Worm (Caenorhabditis elegans) whole organism, L4 larva: Measurements from ENCODE around the gene pup-2.

Experiments
- D1046.2 ChIP-seq: fragments of 200-800 bp; sonication (Bioruptor generic); IDR thresholded peaks from 2 replicates; pipeline ENCODE4 v1.3.6; 2022; ENCODE audit warnings: missing genetic modification characterization, missing compliant biosample characterization
- F26F4.8 ChIP-seq: fragments of 200-800 bp; sonication (Bioruptor generic); conservative IDR thresholded peaks from 2 replicates; pipeline ENCODE4 v1.3.6; 2022; ENCODE audit warnings: missing genetic modification characterization, missing compliant biosample characterization
- F49E8.2 ChIP-seq: sonication (generic microtip); optimal IDR thresholded peaks from 2 replicates; lab custom pipeline; 2016; ENCODE audit warnings: missing compliant biosample characterization, mild to moderate bottlenecking, missing genetic modification characterization, borderline replicate concordance
- Y105C5A.15 ChIP-seq: fragments of 200-800 bp; sonication (Bioruptor generic); IDR thresholded peaks from 2 replicates; pipeline ENCODE4 v1.3.6; 2022; ENCODE audit warnings: missing genetic modification characterization, missing compliant biosample characterization
- Y48G9A.11 ChIP-seq: fragments of 200-800 bp; sonication (Bioruptor generic); IDR thresholded peaks from 2 replicates; pipeline ENCODE4 v1.3.6; 2022; ENCODE audit warnings: missing genetic modification reagents, missing genetic modification characterization, missing compliant biosample characterization
- Y5F2A.4 ChIP-seq: fragments of 200-800 bp; sonication (Bioruptor generic); optimal IDR thresholded peaks from 2 replicates; lab custom pipeline; 2018; ENCODE audit warnings: mild to moderate bottlenecking, missing genetic modification characterization, missing compliant biosample characterization
- ZK337.2 ChIP-seq: fragments of 200-800 bp; sonication (Bioruptor generic); IDR thresholded peaks from 2 replicates; pipeline ENCODE4 v1.3.6; 2022; ENCODE audit warnings: missing genetic modification reagents, missing genetic modification characterization, missing compliant biosample characterization
- ZK546.5 ChIP-seq, 2 experiments: sonication (generic microtip); optimal IDR thresholded peaks; 2 replicates each; lab custom pipeline; 2017; ENCODE audit warnings: missing biosample characterization in 2 of 2, missing genetic modification characterization in 2 of 2
- aha-1 ChIP-seq: fragments of 150-350 bp; peaks from one replicate; lab custom pipeline; 2014; ENCODE audit warnings: missing biosample characterization, missing genetic modification characterization
- arid-1 ChIP-seq: fragments of 200-800 bp; sonication (Bioruptor generic); conservative IDR thresholded peaks from 2 replicates; pipeline ENCODE4 v1.3.6; 2022; ENCODE audit warnings: missing genetic modification reagents, missing genetic modification characterization, missing compliant biosample characterization
- ceh-20 ChIP-seq: fragments of 200-800 bp; sonication (Bioruptor generic); IDR thresholded peaks from 2 replicates; pipeline ENCODE4 v1.3.6; 2022; ENCODE audit warnings: missing genetic modification reagents, missing genetic modification characterization, missing compliant biosample characterization
- ceh-44 ChIP-seq: fragments of 200-800 bp; sonication (Bioruptor generic); IDR thresholded peaks from 2 replicates; pipeline ENCODE4 v1.3.6; 2022; ENCODE audit warnings: missing genetic modification reagents, missing genetic modification characterization, missing compliant biosample characterization
- daf-19 ChIP-seq: fragments of 200-800 bp; sonication (Bioruptor generic); conservative IDR thresholded peaks from 2 replicates; pipeline ENCODE4 v1.3.6; 2022; ENCODE audit warnings: missing genetic modification characterization, missing compliant biosample characterization
- daf-8 ChIP-seq: fragments of 200-800 bp; sonication (Bioruptor generic); IDR thresholded peaks from 2 replicates; pipeline ENCODE4 v1.3.6; 2022; ENCODE audit warnings: missing genetic modification characterization, missing compliant biosample characterization
- egl-43 ChIP-seq: fragments of 200-800 bp; sonication (Bioruptor generic); IDR thresholded peaks from 2 replicates; pipeline ENCODE4 v1.3.6; 2022; ENCODE audit warnings: missing genetic modification reagents, missing genetic modification characterization, missing compliant biosample characterization
- gei-8 ChIP-seq: fragments of 200-800 bp; sonication (Bioruptor generic); optimal IDR thresholded peaks from 2 replicates; lab custom pipeline; 2018; ENCODE audit warnings: mild to moderate bottlenecking, missing genetic modification characterization, missing compliant biosample characterization
- hlh-11 ChIP-seq: fragments of 200-800 bp; sonication (Bioruptor generic); optimal IDR thresholded peaks from 2 replicates; lab custom pipeline; 2018; ENCODE audit warnings: mild to moderate bottlenecking, missing genetic modification characterization, missing compliant biosample characterization
- hlh-30 ChIP-seq: sonication (generic microtip); optimal IDR thresholded peaks from 2 replicates; lab custom pipeline; 2017; ENCODE audit warnings: antibody characterized with exemption, mild to moderate bottlenecking, missing genetic modification characterization, missing compliant biosample characterization; ENCODE audit not compliant: insufficient read depth
- lim-7 ChIP-seq: fragments of 200-800 bp; sonication (Bioruptor generic); IDR thresholded peaks from 2 replicates; pipeline ENCODE4 v1.3.6; 2022; ENCODE audit warnings: missing genetic modification characterization, missing compliant biosample characterization
- lsy-2 ChIP-seq, 2 experiments: fragments of 150-350 bp in 1 of 2; sonication (generic microtip) in 1 of 2; optimal IDR thresholded peaks; 2 replicates each; lab custom pipeline; 2014 to 2017; ENCODE audit warnings: missing biosample characterization in 2 of 2, missing genetic modification characterization in 2 of 2
- madf-9 ChIP-seq: fragments of 200-800 bp; sonication (Bioruptor generic); conservative IDR thresholded peaks from 2 replicates; pipeline ENCODE4 v1.3.6; 2022; ENCODE audit warnings: missing genetic modification reagents, missing genetic modification characterization, missing compliant biosample characterization
- mes-2 ChIP-seq: sonication (generic microtip); optimal IDR thresholded peaks from 2 replicates; lab custom pipeline; 2016; ENCODE audit warnings: missing genotype, mild to moderate bottlenecking, missing genetic modification characterization, missing compliant biosample characterization; ENCODE audit not compliant: poor library complexity, severe bottlenecking
- nhr-111 ChIP-seq: fragments of 200-800 bp; sonication (Bioruptor generic); optimal IDR thresholded peaks from 2 replicates; lab custom pipeline; 2018; ENCODE audit warnings: mild to moderate bottlenecking, missing genetic modification characterization, missing compliant biosample characterization
- nhr-25 ChIP-seq: sonication (generic microtip); optimal IDR thresholded peaks from 2 replicates; lab custom pipeline; 2017; ENCODE audit warnings: missing genetic modification characterization, mild to moderate bottlenecking, missing compliant biosample characterization, antibody characterized with exemption, moderate library complexity, borderline replicate concordance; ENCODE audit not compliant: insufficient read depth
- nhr-41 ChIP-seq: fragments of 200-800 bp; sonication (Bioruptor generic); IDR thresholded peaks from 2 replicates; pipeline ENCODE4 v1.3.6; 2022; ENCODE audit warnings: missing genetic modification reagents, missing genetic modification characterization, missing compliant biosample characterization
- nhr-48 ChIP-seq: sonication (generic microtip); optimal IDR thresholded peaks from 2 replicates; lab custom pipeline; 2016; ENCODE audit warnings: mild to moderate bottlenecking, missing genetic modification characterization, missing compliant biosample characterization
- nhr-6 ChIP-seq: fragments of 150-350 bp; optimal IDR thresholded peaks from 2 replicates; lab custom pipeline; 2014; ENCODE audit warnings: missing biosample characterization, missing genetic modification characterization
- pqm-1 ChIP-seq: sonication (generic microtip); optimal IDR thresholded peaks from 2 replicates; lab custom pipeline; 2017; ENCODE audit warnings: missing biosample characterization, missing genetic modification characterization
- rbr-2 ChIP-seq: sonication (generic microtip); optimal IDR thresholded peaks from 2 replicates; lab custom pipeline; 2016; ENCODE audit warnings: missing genotype, missing genetic modification characterization, missing compliant biosample characterization
- sdz-12 ChIP-seq: fragments of 200-800 bp; sonication (Bioruptor generic); optimal IDR thresholded peaks from 2 replicates; lab custom pipeline; 2018; ENCODE audit warnings: mild to moderate bottlenecking, missing genetic modification characterization, missing compliant biosample characterization
- set-16 ChIP-seq: fragments of 200-800 bp; sonication (Bioruptor generic); IDR thresholded peaks from 2 replicates; pipeline ENCODE4 v1.3.6; 2022; ENCODE audit warnings: missing genetic modification reagents, missing genetic modification characterization, missing compliant biosample characterization
- skn-1 ChIP-seq: fragments of 150-350 bp; optimal IDR thresholded peaks from 2 replicates; lab custom pipeline; 2014; ENCODE audit warnings: missing biosample characterization, missing genetic modification characterization
- snpc-4 ChIP-seq: fragments of 150-350 bp; optimal IDR thresholded peaks from 2 replicates; lab custom pipeline; 2014; ENCODE audit warnings: missing biosample characterization, missing genetic modification characterization
- spr-3 ChIP-seq: fragments of 200-800 bp; sonication (Bioruptor generic); optimal IDR thresholded peaks from 2 replicates; lab custom pipeline; 2018; ENCODE audit warnings: mild to moderate bottlenecking, missing genetic modification characterization, missing compliant biosample characterization
- unc-39 ChIP-seq: sonication (generic microtip); optimal IDR thresholded peaks from 2 replicates; lab custom pipeline; 2017; ENCODE audit warnings: missing biosample characterization, missing genetic modification characterization
- unc-62 ChIP-seq, 3 experiments: fragments of 150-350 bp in 1 of 3; sonication (generic microtip); optimal IDR thresholded peaks in 2 of 3; peaks in 1 of 3; 1 replicate in 1 of 3; 2 replicates in 2 of 3; lab custom pipeline; 2014 to 2017; ENCODE audit warnings: missing biosample characterization in 3 of 3, missing genetic modification characterization in 3 of 3, missing genetic modification reagents in 3 of 3, missing genotype in 1 of 3
- zag-1 ChIP-seq: fragments of 150-350 bp; optimal IDR thresholded peaks from 2 replicates; lab custom pipeline; 2014; ENCODE audit warnings: missing biosample characterization, missing genetic modification characterization
- zfp-2 ChIP-seq: sonication (generic microtip); optimal IDR thresholded peaks from 2 replicates; lab custom pipeline; 2016; ENCODE audit warnings: mild to moderate bottlenecking, missing genetic modification characterization, missing compliant biosample characterization
- zfp-3 ChIP-seq: fragments of 200-800 bp; sonication (Bioruptor generic); conservative IDR thresholded peaks from 2 replicates; pipeline ENCODE4 v1.3.6; 2022; ENCODE audit warnings: missing genetic modification reagents, missing genetic modification characterization, missing compliant biosample characterization
- zip-2 ChIP-seq: fragments of 150-350 bp; optimal IDR thresholded peaks from 2 replicates; lab custom pipeline; 2014; ENCODE audit warnings: missing biosample characterization, missing genetic modification characterization
- ztf-11 ChIP-seq: fragments of 150-350 bp; optimal IDR thresholded peaks from 2 replicates; lab custom pipeline; 2014; ENCODE audit warnings: missing biosample characterization, missing genetic modification characterization
- ztf-7 ChIP-seq: fragments of 150-350 bp; optimal IDR thresholded peaks from 2 replicates; lab custom pipeline; 2014; ENCODE audit warnings: missing biosample characterization, missing genetic modification characterization

Gene pup-2

DNA sequence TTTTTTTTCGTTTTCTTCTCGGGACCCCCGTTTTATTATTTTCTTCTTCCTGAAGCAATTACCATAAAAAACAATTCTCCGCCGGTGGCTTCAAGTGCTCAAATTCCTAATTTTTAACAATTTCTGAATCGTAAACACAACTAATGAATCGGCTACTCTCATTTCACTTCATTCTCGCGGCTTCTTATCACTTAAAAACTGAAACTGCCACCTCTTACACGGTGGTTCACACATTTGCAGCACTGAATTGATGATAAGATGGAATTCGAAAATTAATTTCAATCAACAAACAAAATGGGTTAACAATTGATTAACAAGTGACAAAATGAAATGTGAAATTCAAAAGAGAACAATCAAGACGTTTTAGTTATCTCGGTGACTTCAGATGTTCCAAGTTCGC lies 48.6 kb upstream of the pup-2 start (continued):
- TF ChIP-seq nhr-25: no peak

ce11 chrIII:5137685-5138084 lies 48.0 kb upstream of the pup-2 start:
- TF ChIP-seq snpc-4 (tag; lab: Kevin White, UChicago) (no peak), F26F4.8 (no peak), aha-1 (tag; lab: Kevin White, UChicago) (peak; percentile 89), nhr-6 (tag; lab: Kevin White, UChicago) (no peak)
- TF ChIP-seq, all 104 proteins: peak for 1

DNA sequence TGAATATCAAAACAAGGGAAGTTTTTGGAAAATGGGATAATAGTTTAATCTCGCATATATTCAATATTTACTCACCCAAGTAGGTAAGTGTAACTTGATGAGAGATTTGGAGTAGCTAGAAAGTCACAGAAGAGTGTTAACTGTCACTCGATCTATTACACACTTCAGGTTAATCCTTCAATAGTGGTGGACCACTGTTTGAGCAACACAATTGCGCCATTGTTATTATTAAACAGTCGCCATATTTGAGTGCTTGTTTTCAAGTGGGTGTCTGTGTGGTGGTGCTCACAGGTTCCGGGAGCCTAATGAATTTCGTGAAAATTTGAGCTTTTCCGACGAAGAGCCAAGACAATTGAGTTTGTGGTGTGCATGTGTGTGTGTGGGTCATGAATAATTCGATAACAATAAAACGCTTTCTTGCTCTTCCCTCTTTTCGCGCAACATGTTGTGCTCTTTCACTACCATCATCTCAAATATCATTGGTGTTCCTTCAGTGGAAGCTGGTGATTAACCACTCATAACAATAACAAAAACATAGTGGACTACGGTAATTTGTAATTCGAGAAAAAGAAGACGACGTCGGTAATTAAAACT lies 46.7 kb upstream of the pup-2 start:
- TF ChIP-seq nhr-6 (tag; lab: Kevin White, UChicago) (no peak), aha-1 (tag; lab: Kevin White, UChicago) (peak; percentile 16), egl-43 (GFP tag; lab: Robert Waterston, UW) (no peak)

- TF ChIP-seq skn-1 (tag; lab: Kevin White, UChicago) (no peak), ceh-44 (GFP tag; lab: Robert Waterston, UW) (no peak), hlh-30 (tag; lab: Kevin White, UChicago) (no peak), ztf-11 (no peak), unc-62 (GFP tag; optimal IDR thresholded peaks at IDR 0.05 in 1 of 2; lab: Kevin White, UChicago) (no peak), unc-62 (tag; optimal IDR thresholded peaks at IDR 0.05; lab: Kevin White, UChicago) (no peak), madf-9 (no peak), Y48G9A.11 (GFP tag; lab: Robert Waterston, UW) (no peak), set-16 (GFP tag; lab: Robert Waterston, UW) (no peak), sdz-12 (no peak), egl-43 (GFP tag; lab: Robert Waterston, UW) (no peak), zfp-2 (tag; lab: Kevin White, UChicago) (no peak), nhr-48 (tag; lab: Kevin White, UChicago) (no peak), Y105C5A.15 (GFP tag; lab: Robert Waterston, UW) (no peak), nhr-111 (GFP tag; lab: Kevin White, UChicago) (no peak)
Measured at ce11 chrIII:5139768-5140167, 46.0 kb upstream of the pup-2 start.

ce11 chrIII:5140559-5140958 lies 45.2 kb upstream of the pup-2 start:
- no peak for TF ChIP-seq daf-8 (GFP tag; lab: Robert Waterston, UW)
- TF ChIP-seq nhr-6 (tag; lab: Kevin White, UChicago): no peak
- TF ChIP-seq unc-62 (GFP tag; optimal IDR thresholded peaks at IDR 0.05 in 1 of 2; lab: Kevin White, UChicago): peak in 1 of 2 experiments; percentile 5
- TF ChIP-seq unc-62 (tag; optimal IDR thresholded peaks at IDR 0.05; lab: Kevin White, UChicago): no peak
- no peak for TF ChIP-seq nhr-48 (tag; lab: Kevin White, UChicago)
- no peak for TF ChIP-seq arid-1 (GFP tag; lab: Robert Waterston, UW)
- no peak for TF ChIP-seq zip-2 (tag; lab: Kevin White, UChicago)
- TF ChIP-seq hlh-11 (tag; lab: Kevin White, UChicago): peak; percentile 65
- TF ChIP-seq spr-3 (GFP tag; lab: Kevin White, UChicago): no peak
- TF ChIP-seq Y105C5A.15 (GFP tag; lab: Robert Waterston, UW): no peak
- TF ChIP-seq gei-8 (GFP tag; lab: Kevin White, UChicago): no peak
- TF ChIP-seq zfp-3 (GFP tag; lab: Robert Waterston, UW): no peak
- TF ChIP-seq ZK337.2: no peak
- TF ChIP-seq pqm-1 (tag; lab: Kevin White, UChicago): no peak
- no peak for TF ChIP-seq ztf-11
- TF ChIP-seq D1046.2: no peak
- TF ChIP-seq daf-19 (GFP tag; lab: Robert Waterston, UW): no peak
- TF ChIP-seq F49E8.2: no peak
- TF ChIP-seq lim-7: no peak
- no peak for TF ChIP-seq Y5F2A.4 (GFP tag; lab: Kevin White, UChicago)
- no peak for TF ChIP-seq ZK546.5 (tag; optimal IDR thresholded peaks at IDR 0.05; lab: Kevin White, UChicago)
- TF ChIP-seq ceh-20 (GFP tag; lab: Robert Waterston, UW): no peak
- peak; percentile 15 for TF ChIP-seq mes-2 (tag; lab: Kevin White, UChicago)
- TF ChIP-seq lsy-2 (tag; optimal IDR thresholded peaks at IDR 0.05; lab: Kevin White, UChicago): peak in 1 of 2 experiments; percentile 52
- TF ChIP-seq madf-9: no peak
- TF ChIP-seq zag-1 (tag; lab: Kevin White, UChicago): no peak
- no peak for TF ChIP-seq rbr-2 (tag; lab: Kevin White, UChicago)
- no peak for TF ChIP-seq nhr-41
- TF ChIP-seq ztf-7: no peak
- TF ChIP-seq unc-39 (tag; lab: Kevin White, UChicago): no peak
